Fruit fly (Drosophila melanogaster) whole organism: Measurements from ENCODE around the gene Polr3A.

Source experiments
- CG8478 ChIP-seq: fragments of >200 bp; optimal IDR thresholded peaks from 2 replicates; lab custom pipeline; 2018; ENCODE audit warnings: inconsistent platforms
- pan ChIP-seq: fragments of >200 bp; optimal IDR thresholded peaks from 2 replicates; lab custom pipeline; 2017
- psq ChIP-seq: fragments of >200 bp; optimal IDR thresholded peaks from 2 replicates; lab custom pipeline; 2017
- usp ChIP-seq: fragments of >200 bp; optimal IDR thresholded peaks from 2 replicates; lab custom pipeline; 2017; ENCODE audit warnings: missing biosample characterization, missing genetic modification characterization, mixed read lengths

DNA sequence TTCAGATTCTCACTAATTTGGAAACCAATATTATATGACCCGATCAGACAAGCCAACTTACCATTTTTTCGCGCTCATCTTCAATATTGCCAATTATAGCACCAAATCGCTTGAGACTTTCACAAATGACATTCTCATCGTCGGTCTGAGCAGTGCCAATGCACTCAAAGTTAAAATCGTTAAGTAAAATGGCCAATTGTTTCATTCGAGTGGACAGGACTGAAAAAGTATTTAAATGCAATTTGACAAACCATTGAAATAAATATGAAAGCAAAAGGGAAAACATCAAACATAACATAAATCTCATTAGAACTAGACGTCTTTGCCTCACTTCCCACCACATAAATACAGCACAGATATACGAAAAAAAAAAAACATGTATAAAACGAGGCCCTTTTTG is 6.7 kb upstream of the Polr3A start, which contains the start of gene CG8260:
- TF ChIP-seq usp (GFP tag; lab: Kevin White, UChicago), result no peak
- no peak for TF ChIP-seq pan (lab: Kevin White, UChicago)
- no peak for TF ChIP-seq psq (lab: Kevin White, UChicago)
- TF ChIP-seq CG8478, result no peak
